Fruit fly (Drosophila melanogaster) whole organism, embryonic: ENCODE measurements around the gene Dup99B.
A peak's percentile ranks its signal among the peaks of the same experiment; 100 is the strongest.

ENCODE experiments used
- Ada2b ChIP-seq: fragments of 200-800 bp; sonication (Bioruptor generic); IDR thresholded peaks from 2 replicates; pipeline ENCODE4 v1.3.6; 2022; ENCODE audit warnings: missing biosample characterization, missing genetic modification characterization
- CG10321 ChIP-seq: fragments of 200-800 bp; sonication (Bioruptor generic); IDR thresholded peaks from 2 replicates; pipeline ENCODE4 v1.3.6; 2022; ENCODE audit warnings: missing biosample characterization, missing genetic modification characterization
- CG10979 ChIP-seq: fragments of 200-800 bp; sonication (Bioruptor generic); optimal IDR thresholded peaks from 2 replicates; lab custom pipeline; 2018; ENCODE audit warnings: missing biosample characterization, mild to moderate bottlenecking, missing genetic modification characterization, moderate library complexity
- CG11504 ChIP-seq: fragments of 200-800 bp; sonication (Bioruptor generic); optimal IDR thresholded peaks from 3 replicates; lab custom pipeline; 2019; ENCODE audit warnings: missing biosample characterization, mild to moderate bottlenecking, missing genetic modification characterization, moderate library complexity
- CG12219 ChIP-seq: fragments of 200-800 bp; sonication (Bioruptor generic); optimal IDR thresholded peaks from 3 replicates; lab custom pipeline; 2018; ENCODE audit warnings: missing biosample characterization, mild to moderate bottlenecking, missing genetic modification characterization
- CG13287 ChIP-seq: fragments of 200-800 bp; sonication (Bioruptor generic); IDR thresholded peaks from 2 replicates; pipeline ENCODE4 v1.3.6; 2022; ENCODE audit warnings: missing biosample characterization, missing genetic modification characterization; ENCODE audit not compliant: partially characterized antibody
- CG14860 ChIP-seq: fragments of 200-800 bp; sonication (Bioruptor generic); IDR thresholded peaks from 3 replicates; pipeline ENCODE4 v1.3.6; 2022; ENCODE audit warnings: missing biosample characterization, missing genetic modification characterization; ENCODE audit not compliant: partially characterized antibody
- CG15269 ChIP-seq: fragments of 200-800 bp; sonication (Bioruptor generic); optimal IDR thresholded peaks from 2 replicates; lab custom pipeline; 2018; ENCODE audit warnings: missing biosample characterization, mild to moderate bottlenecking, missing genetic modification characterization, moderate library complexity
- CG17328 ChIP-seq: fragments of 200-800 bp; sonication (Bioruptor generic); IDR thresholded peaks from 2 replicates; pipeline ENCODE4 v1.3.6; 2022; ENCODE audit warnings: missing biosample characterization, missing genetic modification characterization
- CG17359 ChIP-seq: fragments of 200-800 bp; sonication (Bioruptor generic); optimal IDR thresholded peaks from 3 replicates; lab custom pipeline; 2018; ENCODE audit warnings: missing biosample characterization, mild to moderate bottlenecking, missing genetic modification characterization, moderate library complexity
- CG2199 ChIP-seq: fragments of 200-800 bp; sonication (Bioruptor generic); IDR thresholded peaks from 3 replicates; pipeline ENCODE4 v1.3.6; 2022; ENCODE audit warnings: missing biosample characterization, missing genetic modification characterization
- CG2712 ChIP-seq: fragments of 200-800 bp; optimal IDR thresholded peaks from 3 replicates; lab custom pipeline; 2019; ENCODE audit warnings: missing biosample characterization, mild to moderate bottlenecking, missing genetic modification characterization, moderate library complexity
- CG31365 ChIP-seq: fragments of 200-800 bp; sonication (Bioruptor generic); optimal IDR thresholded peaks from 2 replicates; lab custom pipeline; 2018; ENCODE audit warnings: missing biosample characterization, mild to moderate bottlenecking, missing genetic modification characterization
- CG32772 ChIP-seq: fragments of 200-800 bp; sonication (Bioruptor generic); IDR thresholded peaks from 2 replicates; pipeline ENCODE4 v1.3.6; 2022; ENCODE audit warnings: missing biosample characterization, missing genetic modification characterization
- CG33557 ChIP-seq: fragments of 200-800 bp; sonication (Bioruptor generic); optimal IDR thresholded peaks from 2 replicates; lab custom pipeline; 2019; ENCODE audit warnings: missing biosample characterization, mild to moderate bottlenecking, missing genetic modification characterization, moderate library complexity
- CG34422 ChIP-seq: fragments of 200-800 bp; sonication (Bioruptor generic); IDR thresholded peaks from 3 replicates; pipeline ENCODE4 v1.3.6; 2022; ENCODE audit warnings: missing biosample characterization, missing genetic modification characterization
- CG4617 ChIP-seq: fragments of 200-800 bp; sonication (Bioruptor generic); optimal IDR thresholded peaks from 3 replicates; lab custom pipeline; 2016; ENCODE audit warnings: missing biosample characterization, missing genetic modification characterization, borderline replicate concordance
- CG5180 ChIP-seq: fragments of 200-800 bp; sonication (Bioruptor generic); optimal IDR thresholded peaks from 3 replicates; lab custom pipeline; 2017; ENCODE audit warnings: missing biosample characterization, missing genetic modification characterization, mild to moderate bottlenecking, moderate library complexity, missing genetic modification reagents
- D ChIP-seq, 2 experiments: fragments of 200-800 bp in 1 of 2; fragments of >200 bp in 1 of 2; sonication (Bioruptor generic) in 1 of 2; optimal IDR thresholded peaks; 2 replicates in 1 of 2; 3 replicates in 1 of 2; lab custom pipeline; 2017; ENCODE audit warnings: mild to moderate bottlenecking in 1 of 2, missing biosample characterization in 1 of 2, missing genetic modification characterization in 1 of 2, missing genetic modification reagents in 1 of 2
- Gsc ChIP-seq: fragments of 200-800 bp; sonication (Bioruptor generic); IDR thresholded peaks from 2 replicates; pipeline ENCODE4 v1.3.6; 2022; ENCODE audit warnings: missing biosample characterization, missing genetic modification characterization
- Hey ChIP-seq: fragments of 200-800 bp; sonication (Bioruptor generic); optimal IDR thresholded peaks from 3 replicates; lab custom pipeline; 2018; ENCODE audit warnings: missing biosample characterization, mild to moderate bottlenecking, missing genetic modification characterization
- Hr3 ChIP-seq: fragments of 200-800 bp; sonication (Bioruptor generic); optimal IDR thresholded peaks from 3 replicates; lab custom pipeline; 2016; ENCODE audit warnings: missing biosample characterization, missing genetic modification characterization
- Jarid2 ChIP-seq: fragments of 200-800 bp; sonication (Bioruptor generic); optimal IDR thresholded peaks from 3 replicates; lab custom pipeline; 2017; ENCODE audit warnings: mild to moderate bottlenecking, missing biosample characterization, missing genetic modification reagents, missing genetic modification characterization
- Max ChIP-seq: fragments of 200-800 bp; sonication (Bioruptor generic); optimal IDR thresholded peaks from 2 replicates; lab custom pipeline; 2016; ENCODE audit warnings: missing biosample characterization, mild to moderate bottlenecking, missing genetic modification characterization
- Med ChIP-seq: fragments of 200-800 bp; sonication (Bioruptor generic); peaks from one replicate; lab custom pipeline; 2016; ENCODE audit warnings: missing biosample characterization, missing genetic modification characterization, mild to moderate bottlenecking, inconsistent platforms, moderate library complexity
- Optix ChIP-seq: fragments of 200-800 bp; sonication (Bioruptor generic); IDR thresholded peaks from 3 replicates; pipeline ENCODE4 v1.3.6; 2022; ENCODE audit warnings: missing biosample characterization, missing genetic modification characterization
- Rx ChIP-seq: fragments of 200-800 bp; sonication (Bioruptor generic); IDR thresholded peaks from 2 replicates; pipeline ENCODE4 v1.3.6; 2022; ENCODE audit warnings: missing biosample characterization, missing genetic modification characterization
- Six4 ChIP-seq: fragments of 200-800 bp; sonication (Bioruptor generic); optimal IDR thresholded peaks from 2 replicates; lab custom pipeline; 2016; ENCODE audit warnings: missing biosample characterization, missing genetic modification characterization
- az2 ChIP-seq: fragments of 200-800 bp; sonication (Bioruptor generic); optimal IDR thresholded peaks from 3 replicates; lab custom pipeline; 2016; ENCODE audit warnings: missing biosample characterization, missing genetic modification characterization
- bbx ChIP-seq: fragments of 200-800 bp; sonication (Bioruptor generic); IDR thresholded peaks from 2 replicates; pipeline ENCODE4 v1.3.6; 2022; ENCODE audit warnings: missing biosample characterization, missing genetic modification characterization; ENCODE audit not compliant: partially characterized antibody
- bsh ChIP-seq, 2 experiments: fragments of 200-800 bp; sonication (Bioruptor generic); optimal IDR thresholded peaks; 2 replicates each; lab custom pipeline; 2017 to 2018; ENCODE audit warnings: mild to moderate bottlenecking in 2 of 2, missing biosample characterization in 2 of 2, missing genetic modification characterization in 2 of 2, moderate library complexity in 1 of 2
- dmrt99B ChIP-seq: fragments of 200-800 bp; sonication (Bioruptor generic); optimal IDR thresholded peaks from 2 replicates; lab custom pipeline; 2018; ENCODE audit warnings: missing biosample characterization, mild to moderate bottlenecking, missing genetic modification characterization, moderate library complexity
- esg ChIP-seq: fragments of 200-800 bp; sonication (Bioruptor generic); conservative IDR thresholded peaks from 2 replicates; pipeline ENCODE4 v1.3.6; 2022; ENCODE audit warnings: missing biosample characterization, missing genetic modification characterization
- ewg ChIP-seq: fragments of 200-800 bp; sonication (Bioruptor generic); optimal IDR thresholded peaks from 3 replicates; lab custom pipeline; 2017; ENCODE audit warnings: mild to moderate bottlenecking, missing biosample characterization, missing genetic modification reagents, missing genetic modification characterization
- fd64A ChIP-seq: fragments of 200-800 bp; sonication (Bioruptor generic); optimal IDR thresholded peaks from 3 replicates; lab custom pipeline; 2018; ENCODE audit warnings: missing biosample characterization, mild to moderate bottlenecking, missing genetic modification characterization
- gfzf ChIP-seq: fragments of 200-800 bp; sonication (Bioruptor generic); optimal IDR thresholded peaks from 2 replicates; lab custom pipeline; 2016; ENCODE audit warnings: missing biosample characterization, mild to moderate bottlenecking, missing genetic modification characterization, moderate library complexity
- h ChIP-seq: fragments of >200 bp; optimal IDR thresholded peaks from 2 replicates; lab custom pipeline; 2017
- her ChIP-seq: fragments of 200-800 bp; sonication (Bioruptor generic); optimal IDR thresholded peaks from 2 replicates; lab custom pipeline; 2016; ENCODE audit warnings: missing biosample characterization, missing genetic modification characterization
- nerfin-1 ChIP-seq: fragments of 200-800 bp; sonication (Bioruptor generic); optimal IDR thresholded peaks from 3 replicates; lab custom pipeline; 2019; ENCODE audit warnings: missing biosample characterization, mild to moderate bottlenecking, missing genetic modification characterization, moderate library complexity
- oc ChIP-seq: fragments of 200-800 bp; sonication (Bioruptor generic); optimal IDR thresholded peaks from 2 replicates; lab custom pipeline; 2018; ENCODE audit warnings: missing biosample characterization, mild to moderate bottlenecking, missing genetic modification characterization, moderate library complexity
- repo ChIP-seq: fragments of 200-800 bp; sonication (Bioruptor generic); optimal IDR thresholded peaks from 2 replicates; lab custom pipeline; 2016; ENCODE audit warnings: missing biosample characterization, missing genetic modification characterization
- row ChIP-seq: fragments of 200-800 bp; sonication (Bioruptor generic); IDR thresholded peaks from 3 replicates; pipeline ENCODE4 v1.3.6; 2022; ENCODE audit warnings: missing biosample characterization, missing genetic modification characterization
- sob ChIP-seq: fragments of 200-800 bp; sonication (Bioruptor generic); IDR thresholded peaks from 2 replicates; pipeline ENCODE4 v1.3.6; 2022; ENCODE audit warnings: missing biosample characterization, missing genetic modification characterization
- vvl ChIP-seq: fragments of 200-800 bp; sonication (Bioruptor generic); IDR thresholded peaks from 2 replicates; pipeline ENCODE4 v1.3.6; 2022; ENCODE audit warnings: missing biosample characterization, missing genetic modification characterization
- zfh1 ChIP-seq: fragments of 200-800 bp; sonication (Bioruptor generic); IDR thresholded peaks from 3 replicates; pipeline ENCODE4 v1.3.6; 2022; ENCODE audit warnings: missing biosample characterization, missing genetic modification characterization

Dup99B gene

DNA sequence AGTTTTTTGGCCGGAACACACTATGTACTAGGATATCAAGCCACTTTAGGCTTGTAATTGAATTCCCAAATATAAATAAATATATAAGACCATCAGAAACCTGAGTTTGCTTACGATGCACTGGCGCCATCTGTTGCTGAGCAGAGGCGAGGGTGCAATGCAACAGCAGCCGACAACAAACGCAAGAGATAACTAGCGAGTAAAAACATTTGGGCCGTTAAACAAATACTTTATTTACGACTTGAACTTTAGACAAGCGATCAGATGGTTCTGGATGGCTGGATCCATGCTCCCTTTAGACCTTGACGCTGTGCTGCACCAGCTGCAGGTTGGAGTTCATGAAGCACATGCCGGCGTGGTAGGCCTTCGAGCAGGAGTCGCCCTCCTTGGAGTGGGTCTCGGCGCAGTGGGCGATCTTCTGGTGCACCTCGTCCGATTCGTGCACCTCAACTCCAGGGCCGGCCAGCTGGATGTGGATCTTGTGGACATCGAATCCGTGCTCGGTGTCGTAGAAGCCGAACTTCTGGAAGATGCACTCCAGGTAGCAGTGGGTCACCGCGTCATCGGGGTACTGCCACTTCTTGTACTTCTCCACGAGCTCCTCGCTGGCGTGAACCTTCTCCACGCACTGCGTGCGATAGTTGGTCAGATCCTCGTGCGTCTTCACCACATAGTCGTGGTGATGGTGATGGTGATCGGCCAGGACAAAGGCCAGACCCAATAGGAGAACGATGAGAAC is 1.0 kb upstream of the Dup99B start (continued):
- TF ChIP-seq az2 (no peak), CG12219 (GFP tag; lab: Kevin White, UChicago) (peak; percentile 15), repo (GFP tag; lab: Kevin White, UChicago) (no peak), CG10979 (peak; percentile 71), her (GFP tag; lab: Kevin White, UChicago) (no peak), Rx (GFP tag; lab: Robert Waterston, UW) (no peak), Six4 (GFP tag; lab: Kevin White, UChicago) (no peak), esg (GFP tag; lab: Robert Waterston, UW) (no peak)

DNA sequence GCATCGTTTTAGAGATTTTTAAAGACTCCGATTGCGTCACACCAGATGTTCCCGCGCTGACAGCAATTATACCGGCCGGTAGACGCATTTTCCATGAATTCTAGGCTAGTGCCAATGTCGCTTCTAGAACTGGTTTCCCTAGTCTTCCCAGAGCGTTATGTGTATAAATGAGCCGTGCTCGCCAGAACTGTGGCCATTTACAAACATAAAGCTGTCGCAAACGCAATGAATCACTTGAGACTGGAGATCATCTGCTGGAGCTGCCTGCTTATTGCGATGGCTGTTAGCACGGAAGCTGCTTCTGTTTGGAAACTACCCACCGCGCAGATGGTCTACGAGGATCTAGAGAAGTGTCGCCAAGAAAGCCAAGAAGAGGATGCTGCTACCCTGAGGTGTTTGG is 863 bp downstream of the Dup99B start, which contains the start of gene Obp99d:
Gene Obp99d (plus strand): TSS at position 192 of the 400 bp plus-strand sequence.
- TF ChIP-seq CG15269 (tag; lab: Kevin White, UChicago) (no peak), CG2199 (peak; percentile 92), D (optimal IDR thresholded peaks at IDR 0.05; lab: Kevin White, UChicago) (peak; percentile 71), D (GFP tag; optimal IDR thresholded peaks at IDR 0.05; lab: Kevin White, UChicago) (no peak)

DNA sequence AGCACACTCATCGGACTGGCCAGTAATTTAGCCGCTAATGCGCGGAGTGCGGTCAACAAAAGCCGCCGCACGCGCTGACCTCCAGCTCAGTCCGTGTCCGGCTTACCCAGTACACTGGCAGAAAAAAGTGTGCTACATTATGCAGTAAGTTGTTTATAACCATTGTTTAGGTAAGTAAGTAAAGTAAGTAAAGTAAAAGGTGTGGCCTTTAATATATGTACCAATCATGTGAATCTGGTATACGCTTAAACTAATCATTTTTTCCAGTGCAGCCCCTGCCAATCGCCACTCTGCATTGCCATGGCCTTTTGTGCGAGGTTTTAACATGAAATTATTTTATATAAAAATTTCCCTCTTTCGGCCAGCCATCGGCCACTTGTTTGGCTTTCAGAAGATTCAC is 3.7 kb downstream of the Dup99B start:
- TF ChIP-seq Max (GFP tag; lab: Kevin White, UChicago), result no peak
- no peak for TF ChIP-seq h
- no peak for TF ChIP-seq Jarid2 (GFP tag; lab: Kevin White, UChicago)
- peak in 1 of 2 experiments; percentile 40 for TF ChIP-seq bsh (GFP tag; optimal IDR thresholded peaks at IDR 0.05; lab: Kevin White, UChicago)
- TF ChIP-seq zfh1 (GFP tag; lab: Robert Waterston, UW), result peak; percentile 54; the same call in 2 of the 3 replicates
- TF ChIP-seq Gsc (GFP tag; lab: Robert Waterston, UW), result no peak
- no peak for TF ChIP-seq CG17359 (tag; lab: Kevin White, UChicago)
- no peak for TF ChIP-seq CG4617 (GFP tag; lab: Kevin White, UChicago)
- TF ChIP-seq oc (tag; lab: Kevin White, UChicago), result no peak
- TF ChIP-seq fd64A (GFP tag; lab: Kevin White, UChicago), result no peak
- TF ChIP-seq Ada2b (GFP tag; lab: Robert Waterston, UW), result 0 out of 2 replicates have a peak, but pooled peaks have one; percentile 15
- TF ChIP-seq CG10321 (GFP tag; lab: Robert Waterston, UW), result no peak
- TF ChIP-seq CG33557, result no peak
- TF ChIP-seq row, result peak; percentile 35; the same call in 2 of the 3 replicates
- TF ChIP-seq vvl (GFP tag; lab: Robert Waterston, UW), result 0 out of 2 replicates have a peak, but pooled peaks have one; percentile 17
- TF ChIP-seq CG2712 (tag; lab: Kevin White, UChicago), result peak; percentile 14
- TF ChIP-seq Six4 (GFP tag; lab: Kevin White, UChicago), result no peak
- TF ChIP-seq sob (GFP tag; lab: Robert Waterston, UW), result no peak
- TF ChIP-seq CG34422 (GFP tag; lab: Robert Waterston, UW), result 0 out of 3 replicates have a peak, but pooled peaks have one; percentile 30
- TF ChIP-seq nerfin-1, result no peak
- TF ChIP-seq gfzf, result no peak
- no peak for TF ChIP-seq bbx (GFP tag; lab: Robert Waterston, UW)
- no peak for TF ChIP-seq Hr3 (GFP tag; lab: Kevin White, UChicago)
- no peak for TF ChIP-seq CG5180 (GFP tag; lab: Kevin White, UChicago)
- TF ChIP-seq CG17328 (GFP tag; lab: Robert Waterston, UW), result peak; percentile 59
- no peak for TF ChIP-seq Hey (tag; lab: Kevin White, UChicago)
- peak; percentile 53 for TF ChIP-seq Med
- TF ChIP-seq ewg (GFP tag; lab: Kevin White, UChicago), result no peak
- TF ChIP-seq CG13287 (GFP tag; lab: Robert Waterston, UW), result no peak
- TF ChIP-seq CG31365 (tag; lab: Kevin White, UChicago), result no peak
- peak; percentile 46; the same call in 1 of the 3 replicates for TF ChIP-seq Optix
- no peak for TF ChIP-seq CG32772 (GFP tag; lab: Robert Waterston, UW)
- peak; percentile 49 for TF ChIP-seq dmrt99B (tag; lab: Kevin White, UChicago)
- no peak for TF ChIP-seq CG14860 (GFP tag; lab: Robert Waterston, UW)
- TF ChIP-seq CG11504 (tag; lab: Kevin White, UChicago), result peak; percentile 32
